Worm (Caenorhabditis elegans): ENCODE data around the gene ZK121.2.

ce11 chrIII:5294867-5295266 lies 46.6 kb upstream of the ZK121.2 start:
- TF ChIP-seq unc-62 (GFP tag; optimal IDR thresholded peaks at IDR 0.05 in 1 of 2), result peak in 1 of 2 experiments; percentile 27
- no peak for TF ChIP-seq unc-62 (tag; optimal IDR thresholded peaks at IDR 0.05)
- no peak for TF ChIP-seq daf-12 (tag; optimal IDR thresholded peaks at IDR 0.05)
- peak; percentile 65; the same call in 1 of the 2 replicates for TF ChIP-seq dmd-9 (GFP tag; IDR thresholded peaks at IDR 0.05)
- no peak for TF ChIP-seq unc-39 (tag; optimal IDR thresholded peaks at IDR 0.05)
